Fruit fly (Drosophila melanogaster) whole organism, embryonic: Measurements from ENCODE around the gene Pxn.

Source experiments
- Awh ChIP-seq: fragments of 200-800 bp; sonication (Bioruptor generic); IDR thresholded peaks from 2 replicates; pipeline ENCODE4, ENCODE4 v1.3.6; 2022; ENCODE audit warnings: missing biosample characterization, missing genetic modification characterization
- B-H1 ChIP-seq: fragments of 200-800 bp; sonication (Bioruptor generic); IDR thresholded peaks from 3 replicates; pipeline ENCODE4 v1.3.6; 2022; ENCODE audit warnings: missing biosample characterization, missing genetic modification characterization
- Bteb2 ChIP-seq: fragments of 200-800 bp; sonication (Bioruptor generic); optimal IDR thresholded peaks from 2 replicates; lab custom pipeline; 2016; ENCODE audit warnings: missing biosample characterization, missing genetic modification characterization
- CG10209 ChIP-seq: fragments of 200-800 bp; sonication (Bioruptor generic); optimal IDR thresholded peaks from 3 replicates; lab custom pipeline; 2017; ENCODE audit warnings: missing biosample characterization, mild to moderate bottlenecking, missing genetic modification characterization, missing genetic modification reagents
- CG1024 ChIP-seq: fragments of 200-800 bp; sonication (Bioruptor generic); IDR thresholded peaks from 2 replicates; pipeline ENCODE4 v1.3.6; 2022; ENCODE audit warnings: missing biosample characterization, missing genetic modification characterization
- CG10366 ChIP-seq: fragments of 200-800 bp; sonication (Bioruptor generic); IDR thresholded peaks from 2 replicates; pipeline ENCODE4 v1.3.6; 2022; ENCODE audit warnings: missing biosample characterization, missing genetic modification characterization
- CG10979 ChIP-seq: fragments of 200-800 bp; sonication (Bioruptor generic); optimal IDR thresholded peaks from 2 replicates; lab custom pipeline; 2018; ENCODE audit warnings: missing biosample characterization, mild to moderate bottlenecking, missing genetic modification characterization, moderate library complexity
- CG11247 ChIP-seq: fragments of 200-800 bp; sonication (Bioruptor generic); IDR thresholded peaks from 2 replicates; pipeline ENCODE4 v1.3.6; 2022; ENCODE audit warnings: missing biosample characterization, missing genetic modification characterization
- CG11696 ChIP-seq: fragments of 200-800 bp; sonication (Bioruptor generic); IDR thresholded peaks from 2 replicates; pipeline ENCODE4 v1.3.6; 2022; ENCODE audit warnings: missing biosample characterization, missing genetic modification characterization
- CG12071 ChIP-seq: fragments of 200-800 bp; sonication (Bioruptor generic); optimal IDR thresholded peaks from 3 replicates; lab custom pipeline; 2018; ENCODE audit warnings: missing biosample characterization, mild to moderate bottlenecking, missing genetic modification characterization
- CG1603 ChIP-seq: fragments of 200-800 bp; sonication (Bioruptor generic); optimal IDR thresholded peaks from 2 replicates; lab custom pipeline; 2019; ENCODE audit warnings: missing biosample characterization, mild to moderate bottlenecking, missing genetic modification characterization, moderate library complexity
- CG17186 ChIP-seq: fragments of 200-800 bp; sonication (Bioruptor generic); optimal IDR thresholded peaks from 3 replicates; lab custom pipeline; 2017; ENCODE audit warnings: missing biosample characterization, missing genetic modification reagents, missing genetic modification characterization
- CG32772 ChIP-seq: fragments of 200-800 bp; sonication (Bioruptor generic); IDR thresholded peaks from 2 replicates; pipeline ENCODE4 v1.3.6; 2022; ENCODE audit warnings: missing biosample characterization, missing genetic modification characterization
- CG33213 ChIP-seq: fragments of 200-800 bp; sonication (Bioruptor generic); optimal IDR thresholded peaks from 3 replicates; lab custom pipeline; 2016; ENCODE audit warnings: missing biosample characterization, missing genetic modification characterization
- CG34422 ChIP-seq: fragments of 200-800 bp; sonication (Bioruptor generic); IDR thresholded peaks from 3 replicates; pipeline ENCODE4 v1.3.6; 2022; ENCODE audit warnings: missing biosample characterization, missing genetic modification characterization
- CG3726 ChIP-seq: fragments of 200-800 bp; sonication (Bioruptor generic); IDR thresholded peaks from 3 replicates; pipeline ENCODE4, ENCODE4 v1.3.6; 2022; ENCODE audit warnings: missing biosample characterization, missing genetic modification characterization
- CG5245 ChIP-seq: fragments of 200-800 bp; sonication (Bioruptor generic); optimal IDR thresholded peaks from 3 replicates; lab custom pipeline; 2016; ENCODE audit warnings: missing biosample characterization, missing genetic modification characterization
- CG7556 ChIP-seq: fragments of 200-800 bp; sonication (Bioruptor generic); optimal IDR thresholded peaks from 2 replicates; lab custom pipeline; 2017; ENCODE audit warnings: missing biosample characterization, mild to moderate bottlenecking, missing genetic modification characterization
- CG7745 ChIP-seq: fragments of 200-800 bp; sonication (Bioruptor generic); optimal IDR thresholded peaks from 2 replicates; lab custom pipeline; 2018; ENCODE audit warnings: missing biosample characterization, mild to moderate bottlenecking, missing genetic modification characterization, moderate library complexity
- CG8359 ChIP-seq: fragments of 200-800 bp; sonication (Bioruptor generic); optimal IDR thresholded peaks from 2 replicates; lab custom pipeline; 2017; ENCODE audit warnings: missing biosample characterization, mild to moderate bottlenecking, missing genetic modification characterization, borderline replicate concordance
- CG9797 ChIP-seq: fragments of 200-800 bp; sonication (Bioruptor generic); optimal IDR thresholded peaks from 3 replicates; lab custom pipeline; 2018; ENCODE audit warnings: missing biosample characterization, mild to moderate bottlenecking, missing genetic modification characterization
- D ChIP-seq, 2 experiments: fragments of 200-800 bp in 1 of 2; fragments of >200 bp in 1 of 2; sonication (Bioruptor generic) in 1 of 2; optimal IDR thresholded peaks; 2 replicates in 1 of 2; 3 replicates in 1 of 2; lab custom pipeline; 2017; ENCODE audit warnings: mild to moderate bottlenecking in 1 of 2, missing biosample characterization in 1 of 2, missing genetic modification characterization in 1 of 2, missing genetic modification reagents in 1 of 2
- D19B ChIP-seq: fragments of 200-800 bp; sonication (Bioruptor generic); optimal IDR thresholded peaks from 2 replicates; lab custom pipeline; 2017; ENCODE audit warnings: missing biosample characterization, mild to moderate bottlenecking, missing genetic modification characterization
- Dfd ChIP-seq, 2 experiments: fragments of >200 bp; optimal IDR thresholded peaks; 2 replicates each; lab custom pipeline; 2017; ENCODE audit warnings: missing biosample characterization in 2 of 2, missing genetic modification characterization in 2 of 2
- Dref ChIP-seq: fragments of 200-800 bp; sonication (Bioruptor generic); IDR thresholded peaks from 2 replicates; pipeline ENCODE4 v1.3.6; 2022; ENCODE audit warnings: missing biosample characterization, missing genetic modification characterization
- Drgx ChIP-seq: fragments of 200-800 bp; sonication (Bioruptor generic); IDR thresholded peaks from 2 replicates; pipeline ENCODE4 v1.3.6; 2022; ENCODE audit warnings: missing biosample characterization, missing genetic modification characterization
- Ets65A ChIP-seq: fragments of 200-800 bp; sonication (Bioruptor generic); peaks from one replicate; lab custom pipeline; 2016; ENCODE audit warnings: missing biosample characterization, missing genetic modification characterization
- Gug ChIP-seq: fragments of 200-800 bp; sonication (Bioruptor generic); IDR thresholded peaks from 4 replicates; pipeline ENCODE4 v1.3.6; 2022; ENCODE audit warnings: missing biosample characterization, missing genetic modification characterization
- MESR4 ChIP-seq: fragments of 200-800 bp; sonication (Bioruptor generic); optimal IDR thresholded peaks from 2 replicates; lab custom pipeline; 2018; ENCODE audit warnings: missing biosample characterization, mild to moderate bottlenecking, missing genetic modification characterization, moderate library complexity
- PHDP ChIP-seq: fragments of 200-800 bp; sonication (Bioruptor generic); optimal IDR thresholded peaks from 3 replicates; lab custom pipeline; 2018; ENCODE audit warnings: missing biosample characterization, mild to moderate bottlenecking, missing genetic modification characterization, moderate library complexity
- Sox102F ChIP-seq: fragments of 200-800 bp; sonication (Bioruptor generic); optimal IDR thresholded peaks from 2 replicates; lab custom pipeline; 2018; ENCODE audit warnings: missing biosample characterization, mild to moderate bottlenecking, missing genetic modification characterization, moderate library complexity
- cas ChIP-seq: fragments of 200-800 bp; sonication (Bioruptor generic); IDR thresholded peaks from 2 replicates; pipeline ENCODE4 v1.3.6; 2022; ENCODE audit warnings: missing biosample characterization, missing genetic modification characterization
- caup ChIP-seq: fragments of 200-800 bp; sonication (Bioruptor generic); optimal IDR thresholded peaks from 3 replicates; lab custom pipeline; 2017; ENCODE audit warnings: missing biosample characterization, mild to moderate bottlenecking, missing genetic modification characterization, moderate library complexity; ENCODE audit not compliant: severe bottlenecking
- crol ChIP-seq: fragments of 200-800 bp; sonication (Bioruptor generic); IDR thresholded peaks from 2 replicates; pipeline ENCODE4 v1.3.6; 2022; ENCODE audit warnings: missing biosample characterization, missing genetic modification characterization
- cwo ChIP-seq: fragments of 200-800 bp; sonication (Bioruptor generic); optimal IDR thresholded peaks from 3 replicates; lab custom pipeline; 2017; ENCODE audit warnings: missing biosample characterization, missing genetic modification characterization, mild to moderate bottlenecking, moderate library complexity, missing genetic modification reagents
- dmrt11E ChIP-seq: fragments of 200-800 bp; sonication (Bioruptor generic); optimal IDR thresholded peaks from 3 replicates; lab custom pipeline; 2018; ENCODE audit warnings: missing biosample characterization, mild to moderate bottlenecking, missing genetic modification characterization, moderate library complexity
- gsb ChIP-seq: fragments of 200-800 bp; sonication (Bioruptor generic); IDR thresholded peaks from 2 replicates; pipeline ENCODE4 v1.3.6; 2022; ENCODE audit warnings: missing biosample characterization, missing genetic modification characterization
- gsb-n ChIP-seq: fragments of 200-800 bp; sonication (Bioruptor generic); optimal IDR thresholded peaks from 3 replicates; lab custom pipeline; 2018; ENCODE audit warnings: missing biosample characterization, mild to moderate bottlenecking, missing genetic modification characterization
- kni ChIP-seq: fragments of 200-800 bp; sonication (Bioruptor generic); optimal IDR thresholded peaks from 3 replicates; lab custom pipeline; 2017; ENCODE audit warnings: mild to moderate bottlenecking, missing biosample characterization, missing genetic modification reagents, missing genetic modification characterization
- mld ChIP-seq: fragments of 200-800 bp; sonication (Bioruptor generic); IDR thresholded peaks from 3 replicates; pipeline ENCODE4 v1.3.6; 2022; ENCODE audit warnings: missing biosample characterization, missing genetic modification characterization; ENCODE audit not compliant: partially characterized antibody
- row ChIP-seq: fragments of 200-800 bp; sonication (Bioruptor generic); IDR thresholded peaks from 3 replicates; pipeline ENCODE4 v1.3.6; 2022; ENCODE audit warnings: missing biosample characterization, missing genetic modification characterization
- sens ChIP-seq: fragments of 200-800 bp; sonication (Bioruptor generic); peaks from one replicate; lab custom pipeline; 2016; ENCODE audit warnings: missing biosample characterization, missing genetic modification characterization
- sens-2 ChIP-seq: fragments of 200-800 bp; sonication (Bioruptor generic); IDR thresholded peaks from 2 replicates; pipeline ENCODE4 v1.3.6; 2022; ENCODE audit warnings: missing biosample characterization, missing genetic modification characterization
- sr ChIP-seq: fragments of 200-800 bp; sonication (Bioruptor generic); IDR thresholded peaks from 3 replicates; pipeline ENCODE4 v1.3.6; 2022; ENCODE audit warnings: missing biosample characterization, missing genetic modification characterization
- trem ChIP-seq: fragments of 200-800 bp; optimal IDR thresholded peaks from 3 replicates; lab custom pipeline; 2019; ENCODE audit warnings: missing biosample characterization, mild to moderate bottlenecking, missing genetic modification characterization, moderate library complexity
- vvl ChIP-seq: fragments of 200-800 bp; sonication (Bioruptor generic); IDR thresholded peaks from 2 replicates; pipeline ENCODE4 v1.3.6; 2022; ENCODE audit warnings: missing biosample characterization, missing genetic modification characterization
- wor ChIP-seq: fragments of 200-800 bp; sonication (Bioruptor generic); IDR thresholded peaks from 2 replicates; pipeline ENCODE4 v1.3.6; 2022; ENCODE audit warnings: missing biosample characterization, missing genetic modification characterization
- z ChIP-seq: fragments of 200-800 bp; sonication (Bioruptor generic); IDR thresholded peaks from 3 replicates; pipeline ENCODE4 v1.3.6; 2022; ENCODE audit warnings: missing biosample characterization, missing genetic modification characterization
- zfh1 ChIP-seq: fragments of 200-800 bp; sonication (Bioruptor generic); IDR thresholded peaks from 3 replicates; pipeline ENCODE4 v1.3.6; 2022; ENCODE audit warnings: missing biosample characterization, missing genetic modification characterization

The Pxn gene

dm6 chr3L:2582753-2583536 is 46.9 kb downstream of the Pxn start (continued):
- peak; percentile 82 for TF ChIP-seq CG10366 (GFP tag; lab: Robert Waterston, UW)
- TF ChIP-seq CG9797 (GFP tag; lab: Kevin White, UChicago) = no peak
- TF ChIP-seq Bteb2 (GFP tag; lab: Kevin White, UChicago) = peak; percentile 30
- TF ChIP-seq PHDP (tag; lab: Kevin White, UChicago) = peak; percentile 83
- TF ChIP-seq MESR4 = peak; percentile 14
- TF ChIP-seq CG17186 (GFP tag; lab: Kevin White, UChicago) = peak; percentile 60
- TF ChIP-seq B-H1 (GFP tag; lab: Robert Waterston, UW) = peak; percentile 79
- peak; percentile 76 for TF ChIP-seq wor (GFP tag; lab: Robert Waterston, UW)
- TF ChIP-seq Dfd (GFP tag; optimal IDR thresholded peaks at IDR 0.05; lab: Kevin White, UChicago) = no peak
- peak; percentile 50; the same call in 1 of the 3 replicates for TF ChIP-seq z
- TF ChIP-seq cwo (GFP tag; lab: Kevin White, UChicago) = peak; percentile 52
- peak; percentile 46 for TF ChIP-seq CG7745
- peak; percentile 64 for TF ChIP-seq CG7556 (GFP tag; lab: Kevin White, UChicago)
- TF ChIP-seq Dref (GFP tag; lab: Robert Waterston, UW) = no peak
- TF ChIP-seq CG11696 (GFP tag; lab: Robert Waterston, UW) = peak; percentile 68
- TF ChIP-seq CG10209 (GFP tag; lab: Kevin White, UChicago) = peak; percentile 58
- TF ChIP-seq kni = peak; percentile 38
- peak; percentile 84 for TF ChIP-seq CG5245 (GFP tag; lab: Kevin White, UChicago)
- peak; percentile 71 for TF ChIP-seq CG34422 (GFP tag; lab: Robert Waterston, UW)
- no peak for TF ChIP-seq D (optimal IDR thresholded peaks at IDR 0.05; lab: Kevin White, UChicago)
- TF ChIP-seq D (GFP tag; optimal IDR thresholded peaks at IDR 0.05; lab: Kevin White, UChicago) = peak; percentile 86
- peak; percentile 80 for TF ChIP-seq gsb-n (tag; lab: Kevin White, UChicago)
- TF ChIP-seq D19B = no peak
- peak; percentile 81 for TF ChIP-seq CG1024 (GFP tag; lab: Robert Waterston, UW)
- no peak for TF ChIP-seq cas (GFP tag; lab: Robert Waterston, UW)
- TF ChIP-seq Gug (GFP tag; lab: Robert Waterston, UW) = peak; percentile 75
- peak; percentile 76 for TF ChIP-seq dmrt11E (tag; lab: Kevin White, UChicago)
- TF ChIP-seq, all 482 proteins: peak for 354

- 0 out of 3 replicates have a peak, but pooled peaks have one; percentile 17 for TF ChIP-seq sr
- no peak for TF ChIP-seq CG33213 (GFP tag; lab: Kevin White, UChicago)
- TF ChIP-seq CG10979 (tag; lab: Kevin White, UChicago) = no peak
- TF ChIP-seq gsb = no peak
- peak; percentile 41 for TF ChIP-seq CG1603
- peak; percentile 4 for TF ChIP-seq Sox102F (GFP tag; lab: Kevin White, UChicago)
- peak; percentile 89 for TF ChIP-seq Drgx (GFP tag; lab: Robert Waterston, UW)
- TF ChIP-seq caup (GFP tag; lab: Kevin White, UChicago) = no peak
- peak; percentile 92 for TF ChIP-seq Ets65A
- peak; percentile 3 for TF ChIP-seq trem (tag; lab: Kevin White, UChicago)
- TF ChIP-seq CG32772 (GFP tag; lab: Robert Waterston, UW) = 0 out of 2 replicates have a peak, but pooled peaks have one; percentile 4
- TF ChIP-seq sens (GFP tag; lab: Kevin White, UChicago) = peak; percentile 73
- TF ChIP-seq CG12071 (GFP tag; lab: Kevin White, UChicago) = no peak
- peak; percentile 43; the same call in 1 of the 3 replicates for TF ChIP-seq zfh1 (GFP tag; lab: Robert Waterston, UW)
- TF ChIP-seq CG8359 (GFP tag; lab: Kevin White, UChicago) = peak; percentile 8
- 0 out of 2 replicates have a peak, but pooled peaks have one; percentile 4 for TF ChIP-seq sens-2
- no peak for TF ChIP-seq mld (GFP tag; lab: Robert Waterston, UW)
- TF ChIP-seq CG11247 (GFP tag; lab: Robert Waterston, UW) = no peak
- 0 out of 3 replicates have a peak, but pooled peaks have one; percentile 24 for TF ChIP-seq CG3726 (GFP tag; lab: Robert Waterston, UW)
- no peak for TF ChIP-seq row (GFP tag; lab: Robert Waterston, UW)
- peak; percentile 56; the same call in 1 of the 2 replicates for TF ChIP-seq crol (GFP tag; lab: Robert Waterston, UW)
- TF ChIP-seq Awh (GFP tag; lab: Robert Waterston, UW) = peak; percentile 41; the same call in 1 of the 2 replicates
- TF ChIP-seq vvl (GFP tag; lab: Robert Waterston, UW) = peak; percentile 49
Measured at dm6 chr3L:2582290-2582689, 47.6 kb downstream of the Pxn start.
